Worm (Caenorhabditis elegans) whole organism, L4/young adult: Measurements from ENCODE around the gene emb-27.

Experiments
- W03F9.2 ChIP-seq: fragments of 150-350 bp; optimal IDR thresholded peaks from 2 replicates; lab custom pipeline; 2014; ENCODE audit warnings: missing biosample characterization, missing genetic modification characterization
- dao-5 ChIP-seq: sonication (generic microtip); optimal IDR thresholded peaks from 2 replicates; lab custom pipeline; 2016; ENCODE audit warnings: missing genotype, missing genetic modification characterization, moderate library complexity, missing compliant biosample characterization
- him-1 ChIP-seq: sonication (generic microtip); optimal IDR thresholded peaks from 2 replicates; lab custom pipeline; 2016; ENCODE audit warnings: missing genotype, missing genetic modification reagents, missing genetic modification characterization, missing compliant biosample characterization

Gene emb-27

ce11 chrII:8124867-8125266 is 37.1 kb downstream of the emb-27 start, which contains the start of gene ire-1:
ire-1 (minus strand) TSS chrII:8124910.
- peak; percentile 70 for TF ChIP-seq W03F9.2
- TF ChIP-seq dao-5 (tag; lab: Kevin White, UChicago): no peak

- TF ChIP-seq W03F9.2: no peak
- TF ChIP-seq him-1 (tag; lab: Kevin White, UChicago): no peak
- TF ChIP-seq dao-5 (tag; lab: Kevin White, UChicago): no peak
These were observed 44.5 kb downstream of the emb-27 start for ce11 chrII:8117426-8117825.

- TF ChIP-seq W03F9.2: no peak
- TF ChIP-seq dao-5 (tag; lab: Kevin White, UChicago): no peak
- TF ChIP-seq him-1 (tag; lab: Kevin White, UChicago): no peak
These were observed 45.8 kb downstream of the emb-27 start, which contains the start of gene unc-105 for ce11 chrII:8116159-8116558. unc-105 (plus strand) TSS chrII:8116459.

DNA sequence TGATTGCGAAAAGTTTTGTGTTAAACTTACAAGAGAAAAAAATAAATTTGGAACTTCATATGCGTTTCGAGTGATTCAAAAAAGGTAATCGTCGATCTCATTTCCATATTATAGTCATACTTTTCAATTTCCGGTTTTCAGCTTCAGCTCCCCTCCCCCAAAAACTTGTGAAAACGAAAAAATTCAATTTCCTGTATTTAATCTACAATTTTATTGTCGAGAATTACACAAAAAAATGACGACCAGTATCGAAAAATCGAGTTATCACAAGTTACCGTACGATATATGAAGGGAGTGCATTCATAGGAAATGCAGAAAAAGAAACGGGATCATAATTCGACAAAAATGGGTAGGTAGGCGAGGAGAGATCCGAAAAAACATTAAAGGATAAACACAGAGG is 49.9 kb downstream of the emb-27 start, which contains the start of gene lron-4:
TSS of gene lron-4 (minus strand) at position 101 of the 400 bp plus-strand sequence.
- TF ChIP-seq him-1 (tag; lab: Kevin White, UChicago) (no peak), W03F9.2 (no peak), dao-5 (tag; lab: Kevin White, UChicago) (no peak)
